Fruit fly (Drosophila melanogaster) whole organism: ENCODE results near the gene CG14506.

Experiments
- EcR ChIP-seq, 2 experiments: fragments of >200 bp; optimal IDR thresholded peaks; 2 replicates each; lab custom pipeline; 2017; ENCODE audit warnings: missing biosample characterization in 2 of 2, missing genetic modification characterization in 2 of 2, missing genetic modification reagents in 2 of 2
- psq ChIP-seq: fragments of >200 bp; optimal IDR thresholded peaks from 2 replicates; lab custom pipeline; 2017
- usp ChIP-seq: fragments of >200 bp; optimal IDR thresholded peaks from 2 replicates; lab custom pipeline; 2017; ENCODE audit warnings: missing biosample characterization, missing genetic modification characterization, mixed read lengths

DNA sequence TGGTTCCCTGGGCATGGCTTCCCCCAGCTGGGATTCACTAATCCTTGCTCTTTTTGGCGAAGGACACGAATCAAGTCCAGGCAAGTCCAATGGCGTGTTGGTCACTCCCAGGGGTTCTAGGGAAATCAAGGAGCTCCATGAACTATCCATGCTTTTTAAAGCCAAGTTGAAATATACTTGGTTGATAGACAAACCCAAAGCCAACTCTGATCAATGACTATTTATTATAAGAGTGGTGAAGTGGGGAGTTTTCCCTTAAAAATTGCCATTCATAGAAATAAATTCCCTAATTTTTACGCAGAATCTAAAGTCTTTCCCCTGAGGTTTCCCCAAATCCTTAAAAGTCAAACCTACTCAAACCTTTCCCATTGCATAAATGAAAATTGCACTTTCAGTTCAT is at the start of gene CG14506:
- TF ChIP-seq EcR (GFP tag; optimal IDR thresholded peaks at IDR 0.05; lab: Kevin White, UChicago) (no peak), psq (lab: Kevin White, UChicago) (no peak), usp (GFP tag; lab: Kevin White, UChicago) (no peak)
